Fruit fly (Drosophila melanogaster) whole organism, embryonic: Measurements from ENCODE around the gene UbcE2M.

Source experiments
- Adf1 ChIP-seq: fragments of 200-800 bp; sonication (Bioruptor generic); IDR thresholded peaks from 2 replicates; pipeline ENCODE4 v1.3.6; 2022; ENCODE audit warnings: missing biosample characterization, missing genetic modification characterization
- Atf-2 ChIP-seq: fragments of 200-800 bp; sonication (Bioruptor generic); optimal IDR thresholded peaks from 2 replicates; lab custom pipeline; 2016; ENCODE audit warnings: missing biosample characterization, missing genetic modification characterization
- CG10431 ChIP-seq: fragments of 200-800 bp; sonication (Bioruptor generic); optimal IDR thresholded peaks from 3 replicates; lab custom pipeline; 2018; ENCODE audit warnings: missing biosample characterization, mild to moderate bottlenecking, missing genetic modification characterization
- CG13775 ChIP-seq: fragments of 200-800 bp; sonication (Bioruptor generic); optimal IDR thresholded peaks from 3 replicates; lab custom pipeline; 2017; ENCODE audit warnings: missing biosample characterization, mild to moderate bottlenecking, missing genetic modification characterization
- CG14860 ChIP-seq: fragments of 200-800 bp; sonication (Bioruptor generic); IDR thresholded peaks from 3 replicates; pipeline ENCODE4 v1.3.6; 2022; ENCODE audit warnings: missing biosample characterization, missing genetic modification characterization; ENCODE audit not compliant: partially characterized antibody
- CG1603 ChIP-seq: fragments of 200-800 bp; sonication (Bioruptor generic); optimal IDR thresholded peaks from 2 replicates; lab custom pipeline; 2019; ENCODE audit warnings: missing biosample characterization, mild to moderate bottlenecking, missing genetic modification characterization, moderate library complexity
- CG31365 ChIP-seq: fragments of 200-800 bp; sonication (Bioruptor generic); optimal IDR thresholded peaks from 2 replicates; lab custom pipeline; 2018; ENCODE audit warnings: missing biosample characterization, mild to moderate bottlenecking, missing genetic modification characterization
- CG31441 ChIP-seq: fragments of 200-800 bp; sonication (Bioruptor generic); IDR thresholded peaks from 2 replicates; pipeline ENCODE4 v1.3.6; 2022; ENCODE audit warnings: missing biosample characterization, missing genetic modification characterization
- CG32772 ChIP-seq: fragments of 200-800 bp; sonication (Bioruptor generic); IDR thresholded peaks from 2 replicates; pipeline ENCODE4 v1.3.6; 2022; ENCODE audit warnings: missing biosample characterization, missing genetic modification characterization
- CG34376 ChIP-seq: fragments of 200-800 bp; sonication (Bioruptor generic); optimal IDR thresholded peaks from 2 replicates; lab custom pipeline; 2018; ENCODE audit warnings: missing biosample characterization, mild to moderate bottlenecking, missing genetic modification characterization
- CG3838 ChIP-seq: fragments of 200-800 bp; sonication (Bioruptor generic); optimal IDR thresholded peaks from 3 replicates; lab custom pipeline; 2016; ENCODE audit warnings: missing biosample characterization, missing genetic modification characterization
- CG6272 ChIP-seq: fragments of 200-800 bp; sonication (Bioruptor generic); IDR thresholded peaks from 2 replicates; pipeline ENCODE4 v1.3.6; 2022; ENCODE audit warnings: missing biosample characterization, missing genetic modification characterization
- CG6654 ChIP-seq: fragments of 200-800 bp; sonication (Bioruptor generic); optimal IDR thresholded peaks from 2 replicates; lab custom pipeline; 2017; ENCODE audit warnings: missing biosample characterization, mild to moderate bottlenecking, missing genetic modification characterization
- CG6765 ChIP-seq: fragments of 200-800 bp; sonication (Bioruptor generic); optimal IDR thresholded peaks from 3 replicates; lab custom pipeline; 2017; ENCODE audit warnings: missing biosample characterization, mild to moderate bottlenecking, missing genetic modification characterization
- CG7839 ChIP-seq: fragments of 200-800 bp; sonication (Bioruptor generic); optimal IDR thresholded peaks from 3 replicates; lab custom pipeline; 2018; ENCODE audit warnings: missing biosample characterization, mild to moderate bottlenecking, missing genetic modification characterization, moderate library complexity
- CG9876 ChIP-seq: fragments of 200-800 bp; sonication (Bioruptor generic); optimal IDR thresholded peaks from 2 replicates; lab custom pipeline; 2016; ENCODE audit warnings: missing biosample characterization, missing genetic modification characterization
- CG9932 ChIP-seq: fragments of 200-800 bp; sonication (Bioruptor generic); IDR thresholded peaks from 2 replicates; pipeline ENCODE4 v1.3.6; 2022; ENCODE audit warnings: missing biosample characterization, missing genetic modification characterization
- Dfd ChIP-seq, 2 experiments: fragments of >200 bp; optimal IDR thresholded peaks; 2 replicates each; lab custom pipeline; 2017; ENCODE audit warnings: missing biosample characterization in 2 of 2, missing genetic modification characterization in 2 of 2
- Dll ChIP-seq: fragments of 200-800 bp; sonication (Bioruptor generic); IDR thresholded peaks from 4 replicates; pipeline ENCODE4 v1.3.6; 2022; ENCODE audit warnings: missing biosample characterization, missing genetic modification characterization; ENCODE audit not compliant: partially characterized antibody
- E2f2 ChIP-seq: fragments of 200-800 bp; sonication (Bioruptor generic); IDR thresholded peaks from 2 replicates; pipeline ENCODE4 v1.3.6; 2022; ENCODE audit warnings: missing biosample characterization, missing genetic modification characterization
- HLH3B ChIP-seq: fragments of 200-800 bp; sonication (Bioruptor generic); IDR thresholded peaks from 2 replicates; pipeline ENCODE4 v1.3.6; 2022; ENCODE audit warnings: missing biosample characterization, missing genetic modification characterization
- HLH4C ChIP-seq: fragments of 200-800 bp; sonication (Bioruptor generic); IDR thresholded peaks from 3 replicates; pipeline ENCODE4 v1.3.6; 2022; ENCODE audit warnings: missing biosample characterization, missing genetic modification characterization; ENCODE audit not compliant: partially characterized antibody
- Hey ChIP-seq: fragments of 200-800 bp; sonication (Bioruptor generic); optimal IDR thresholded peaks from 3 replicates; lab custom pipeline; 2018; ENCODE audit warnings: missing biosample characterization, mild to moderate bottlenecking, missing genetic modification characterization
- Lim3 ChIP-seq: fragments of 200-800 bp; sonication (Bioruptor generic); IDR thresholded peaks from 2 replicates; pipeline ENCODE4 v1.3.6; 2022; ENCODE audit warnings: missing biosample characterization, missing genetic modification characterization
- Neu2 ChIP-seq: fragments of 200-800 bp; sonication (Bioruptor generic); optimal IDR thresholded peaks from 3 replicates; lab custom pipeline; 2016; ENCODE audit warnings: missing biosample characterization, missing genetic modification characterization, borderline replicate concordance
- Nf-YC ChIP-seq: fragments of 200-800 bp; optimal IDR thresholded peaks from 3 replicates; lab custom pipeline; 2019; ENCODE audit warnings: missing biosample characterization, mild to moderate bottlenecking, missing genetic modification characterization, moderate library complexity
- Scr ChIP-seq: fragments of 200-800 bp; sonication (Bioruptor generic); IDR thresholded peaks from 2 replicates; pipeline ENCODE4 v1.3.6; 2022; ENCODE audit warnings: missing biosample characterization, missing genetic modification characterization; ENCODE audit not compliant: partially characterized antibody
- Sry-β ChIP-seq: fragments of 200-800 bp; sonication (Bioruptor generic); optimal IDR thresholded peaks from 2 replicates; lab custom pipeline; 2018; ENCODE audit warnings: missing biosample characterization, mild to moderate bottlenecking, missing genetic modification characterization, moderate library complexity
- Sry-δ ChIP-seq: fragments of 200-800 bp; sonication (Bioruptor generic); optimal IDR thresholded peaks from 2 replicates; lab custom pipeline; 2016; ENCODE audit warnings: missing biosample characterization, missing genetic modification characterization
- Stat92E ChIP-seq, 3 experiments: fragments of >200 bp in 2 of 3; fragments of 200-800 bp in 1 of 3; sonication (Bioruptor generic) in 1 of 3; optimal IDR thresholded peaks; 2 replicates each; lab custom pipeline; 2017 to 2019; ENCODE audit warnings: missing biosample characterization in 3 of 3, missing genetic modification characterization in 3 of 3, mild to moderate bottlenecking in 1 of 3, moderate library complexity in 1 of 3
- Taf1 ChIP-seq: fragments of 200-800 bp; sonication (Bioruptor generic); IDR thresholded peaks from 2 replicates; pipeline ENCODE4 v1.3.6; 2022; ENCODE audit warnings: missing biosample characterization, missing genetic modification characterization
- amos ChIP-seq: fragments of 200-800 bp; sonication (Bioruptor generic); IDR thresholded peaks from 2 replicates; pipeline ENCODE4 v1.3.6; 2022; ENCODE audit warnings: missing biosample characterization, missing genetic modification characterization; ENCODE audit not compliant: partially characterized antibody
- bigmax ChIP-seq: fragments of 200-800 bp; sonication (Bioruptor generic); optimal IDR thresholded peaks from 2 replicates; lab custom pipeline; 2018; ENCODE audit warnings: missing biosample characterization, mild to moderate bottlenecking, missing genetic modification characterization
- chinmo ChIP-seq: fragments of 200-800 bp; sonication (Bioruptor generic); IDR thresholded peaks from 4 replicates; pipeline ENCODE4 v1.3.6; 2022; ENCODE audit warnings: missing biosample characterization, missing genetic modification characterization; ENCODE audit not compliant: partially characterized antibody
- ci ChIP-seq: fragments of 200-800 bp; sonication (Bioruptor generic); IDR thresholded peaks from 3 replicates; pipeline ENCODE4 v1.3.6; 2022; ENCODE audit warnings: missing biosample characterization, missing genetic modification characterization
- crol ChIP-seq: fragments of 200-800 bp; sonication (Bioruptor generic); IDR thresholded peaks from 2 replicates; pipeline ENCODE4 v1.3.6; 2022; ENCODE audit warnings: missing biosample characterization, missing genetic modification characterization
- crp ChIP-seq, 2 experiments: fragments of 200-800 bp; sonication (Bioruptor generic); optimal IDR thresholded peaks; 2 replicates in 1 of 2; 3 replicates in 1 of 2; lab custom pipeline; 2017; ENCODE audit warnings: missing biosample characterization in 2 of 2, missing genetic modification characterization in 2 of 2, mild to moderate bottlenecking in 1 of 2, moderate library complexity in 1 of 2
- dimm ChIP-seq: fragments of 200-800 bp; sonication (Bioruptor generic); IDR thresholded peaks from 2 replicates; pipeline ENCODE4 v1.3.6; 2022; ENCODE audit warnings: missing biosample characterization, missing genetic modification characterization
- dmrt99B ChIP-seq: fragments of 200-800 bp; sonication (Bioruptor generic); optimal IDR thresholded peaks from 2 replicates; lab custom pipeline; 2018; ENCODE audit warnings: missing biosample characterization, mild to moderate bottlenecking, missing genetic modification characterization, moderate library complexity
- exex ChIP-seq: fragments of 200-800 bp; sonication (Bioruptor generic); optimal IDR thresholded peaks from 4 replicates; lab custom pipeline; 2018; ENCODE audit warnings: missing biosample characterization, mild to moderate bottlenecking, missing genetic modification characterization, moderate library complexity
- grau ChIP-seq: fragments of 200-800 bp; optimal IDR thresholded peaks from 3 replicates; lab custom pipeline; 2019; ENCODE audit warnings: missing biosample characterization, mild to moderate bottlenecking, missing genetic modification characterization, moderate library complexity
- hkb ChIP-seq, 2 experiments: fragments of 200-800 bp in 1 of 2; fragments of >200 bp in 1 of 2; sonication (Bioruptor generic) in 1 of 2; IDR thresholded peaks in 1 of 2; optimal IDR thresholded peaks in 1 of 2; 2 replicates each; pipeline versions ENCODE4 v1.3.6 to Lab custom; 2017 to 2022; ENCODE audit warnings: missing biosample characterization in 1 of 2, missing genetic modification characterization in 1 of 2
- jigr1 ChIP-seq: fragments of 200-800 bp; sonication (Bioruptor generic); IDR thresholded peaks from 3 replicates; pipeline ENCODE4 v1.3.6; 2022; ENCODE audit warnings: missing biosample characterization, missing genetic modification characterization
- salm ChIP-seq: fragments of 200-800 bp; sonication (Bioruptor generic); optimal IDR thresholded peaks from 2 replicates; lab custom pipeline; 2018; ENCODE audit warnings: missing biosample characterization, mild to moderate bottlenecking, missing genetic modification characterization
- scrt ChIP-seq: fragments of 200-800 bp; sonication (Bioruptor generic); optimal IDR thresholded peaks from 2 replicates; lab custom pipeline; 2018; ENCODE audit warnings: missing biosample characterization, mild to moderate bottlenecking, missing genetic modification characterization, moderate library complexity
- wek ChIP-seq: fragments of 200-800 bp; sonication (Bioruptor generic); optimal IDR thresholded peaks from 3 replicates; lab custom pipeline; 2018; ENCODE audit warnings: missing biosample characterization, mild to moderate bottlenecking, missing genetic modification characterization, moderate library complexity

Gene UbcE2M

dm6 chr3L:8185263-8186227 lies 12.2 kb downstream of the UbcE2M start (continued):
- no peak for TF ChIP-seq jigr1 (GFP tag; lab: Robert Waterston, UW)
- TF ChIP-seq CG32772 = peak; percentile 48
- no peak for TF ChIP-seq crp (GFP tag; optimal IDR thresholded peaks at IDR 0.05; lab: Kevin White, UChicago)
- TF ChIP-seq CG1603 = peak; percentile 70
- no peak for TF ChIP-seq wek
- TF ChIP-seq CG34376 (GFP tag; lab: Kevin White, UChicago) = peak; percentile 97
- no peak for TF ChIP-seq Dll (GFP tag; lab: Robert Waterston, UW)
- peak; percentile 13; the same call in 1 of the 3 replicates for TF ChIP-seq ci
- TF ChIP-seq Hey (tag; lab: Kevin White, UChicago) = peak; percentile 53
- TF ChIP-seq CG31441 (GFP tag; lab: Robert Waterston, UW) = peak; percentile 51
- TF ChIP-seq CG9876 (GFP tag; lab: Kevin White, UChicago) = no peak
- no peak for TF ChIP-seq dmrt99B (tag; lab: Kevin White, UChicago)
- no peak for TF ChIP-seq CG14860 (GFP tag; lab: Robert Waterston, UW)
- TF ChIP-seq HLH3B (GFP tag; lab: Robert Waterston, UW) = peak; percentile 28; the same call in 1 of the 2 replicates
- TF ChIP-seq CG3838 = no peak
- TF ChIP-seq CG6765 = peak; percentile 4
- no peak for TF ChIP-seq hkb (optimal IDR thresholded peaks at IDR 0.05; lab: Kevin White, UChicago)
- peak; percentile 63 for TF ChIP-seq hkb (GFP tag; IDR thresholded peaks at IDR 0.05; lab: Robert Waterston, UW)
- 0 out of 4 replicates have a peak, but pooled peaks have one; percentile 41 for TF ChIP-seq chinmo (GFP tag; lab: Robert Waterston, UW)
- no peak for TF ChIP-seq Adf1
- peak; percentile 69 for TF ChIP-seq Atf-2 (GFP tag; lab: Kevin White, UChicago)
- peak; percentile 39; the same call in 1 of the 2 replicates for TF ChIP-seq crol
- TF ChIP-seq HLH4C (GFP tag; lab: Robert Waterston, UW) = no peak
- TF ChIP-seq CG31365 (tag; lab: Kevin White, UChicago) = no peak
- peak; percentile 46; the same call in 1 of the 2 replicates for TF ChIP-seq CG6272 (GFP tag; lab: Robert Waterston, UW)
- TF ChIP-seq CG9932 (GFP tag; lab: Robert Waterston, UW) = peak; percentile 62
- TF ChIP-seq CG6654 (GFP tag; lab: Kevin White, UChicago) = peak; percentile 2
- TF ChIP-seq Nf-YC (tag; lab: Kevin White, UChicago) = peak; percentile 70
- TF ChIP-seq amos = no peak
- no peak for TF ChIP-seq dimm (GFP tag; lab: Robert Waterston, UW)
- TF ChIP-seq grau (tag; lab: Kevin White, UChicago) = peak; percentile 36
- no peak for TF ChIP-seq CG10431
- 0 out of 2 replicates have a peak, but pooled peaks have one; percentile 38 for TF ChIP-seq Taf1 (GFP tag; lab: Robert Waterston, UW)
- 0 out of 2 replicates have a peak, but pooled peaks have one; percentile 13 for TF ChIP-seq Scr (GFP tag; lab: Robert Waterston, UW)
- TF ChIP-seq Lim3 (GFP tag; lab: Robert Waterston, UW) = no peak
- TF ChIP-seq Sry-δ (GFP tag; lab: Kevin White, UChicago) = peak; percentile 21
- TF ChIP-seq CG7839 (tag; lab: Kevin White, UChicago) = peak; percentile 58
- peak; percentile 19 for TF ChIP-seq scrt (GFP tag; lab: Kevin White, UChicago)
- TF ChIP-seq salm (tag; lab: Kevin White, UChicago) = no peak
- no peak for TF ChIP-seq bigmax (GFP tag; lab: Kevin White, UChicago)
- peak; percentile 80 for TF ChIP-seq exex (tag; lab: Kevin White, UChicago)
- TF ChIP-seq Stat92E (GFP tag; optimal IDR thresholded peaks at IDR 0.05; lab: Kevin White, UChicago) = no peak
- no peak for TF ChIP-seq Dfd (GFP tag; optimal IDR thresholded peaks at IDR 0.05; lab: Kevin White, UChicago)
- no peak for TF ChIP-seq Neu2 (GFP tag; lab: Kevin White, UChicago)
- TF ChIP-seq CG13775 (GFP tag; lab: Kevin White, UChicago) = no peak
- TF ChIP-seq E2f2 (GFP tag; lab: Robert Waterston, UW) = no peak; the same call in 1 of the 2 replicates
- no peak for TF ChIP-seq Sry-β (GFP tag; lab: Kevin White, UChicago)
